Worm (Caenorhabditis elegans) whole organism, young adult: Measurements from ENCODE around the gene C01B9.4.

Experiments used
- B0261.1 ChIP-seq: sonication (generic microtip); optimal IDR thresholded peaks from 2 replicates; lab custom pipeline; 2016; ENCODE audit warnings: mild to moderate bottlenecking, missing genetic modification characterization, moderate library complexity, missing compliant biosample characterization
- F23B12.7 ChIP-seq: sonication (generic microtip); optimal IDR thresholded peaks from 2 replicates; lab custom pipeline; 2017; ENCODE audit warnings: missing genetic modification characterization, mild to moderate bottlenecking, missing compliant biosample characterization, antibody characterized with exemption, moderate library complexity; ENCODE audit not compliant: insufficient read depth
- F57C9.4 ChIP-seq: sonication (generic microtip); optimal IDR thresholded peaks from 2 replicates; lab custom pipeline; 2017; ENCODE audit warnings: mild to moderate bottlenecking, missing genetic modification characterization, missing compliant biosample characterization
- T07F8.4 ChIP-seq: sonication (generic microtip); optimal IDR thresholded peaks from 2 replicates; lab custom pipeline; 2016; ENCODE audit warnings: mild to moderate bottlenecking, missing genetic modification characterization, moderate library complexity, missing compliant biosample characterization
- T26A5.8 ChIP-seq: sonication (generic microtip); optimal IDR thresholded peaks from 2 replicates; lab custom pipeline; 2016; ENCODE audit warnings: missing genetic modification characterization, missing compliant biosample characterization
- Y53F4B.3 ChIP-seq: fragments of 200-800 bp; sonication (Bioruptor generic); IDR thresholded peaks from 2 replicates; pipeline ENCODE4 v1.3.6; 2022; ENCODE audit warnings: missing genetic modification reagents, missing genetic modification characterization, missing compliant biosample characterization
- Y53G8AR.9 ChIP-seq: fragments of 200-800 bp; sonication (Bioruptor generic); conservative IDR thresholded peaks from 2 replicates; pipeline ENCODE4 v1.3.6; 2022; ENCODE audit warnings: missing genetic modification reagents, missing genetic modification characterization, missing compliant biosample characterization
- akir-1 ChIP-seq: fragments of 200-800 bp; sonication (Bioruptor generic); optimal IDR thresholded peaks from 2 replicates; lab custom pipeline; 2018; ENCODE audit warnings: mild to moderate bottlenecking, missing genetic modification characterization, moderate library complexity, missing compliant biosample characterization
- bed-1 ChIP-seq: fragments of 200-800 bp; sonication (Bioruptor generic); IDR thresholded peaks from 2 replicates; pipeline ENCODE4 v1.3.6; 2022; ENCODE audit warnings: missing genetic modification reagents, missing genetic modification characterization, missing compliant biosample characterization
- ccch-3 ChIP-seq: fragments of 200-800 bp; sonication (Bioruptor generic); optimal IDR thresholded peaks from 2 replicates; lab custom pipeline; 2018; ENCODE audit warnings: mild to moderate bottlenecking, missing genetic modification characterization, missing compliant biosample characterization
- cebp-1 ChIP-seq, 2 experiments: fragments of 200-800 bp in 1 of 2; sonication (Bioruptor generic) in 1 of 2; sonication (generic microtip) in 1 of 2; IDR thresholded peaks in 1 of 2; optimal IDR thresholded peaks in 1 of 2; 2 replicates each; pipeline versions ENCODE4 v1.3.6 to Lab custom; 2017 to 2022; ENCODE audit warnings: missing compliant biosample characterization in 2 of 2, missing genetic modification characterization in 2 of 2, mild to moderate bottlenecking in 1 of 2, missing genetic modification reagents in 1 of 2, moderate library complexity in 1 of 2
- chd-7 ChIP-seq: sonication (generic microtip); optimal IDR thresholded peaks from 2 replicates; lab custom pipeline; 2016; ENCODE audit warnings: mild to moderate bottlenecking, missing genetic modification characterization, moderate library complexity, missing compliant biosample characterization
- die-1 ChIP-seq: sonication (generic microtip); optimal IDR thresholded peaks from 2 replicates; lab custom pipeline; 2016; ENCODE audit warnings: missing genotype, mild to moderate bottlenecking, missing genetic modification characterization, missing compliant biosample characterization
- egl-44 ChIP-seq: fragments of 200-800 bp; sonication (Bioruptor generic); IDR thresholded peaks from 2 replicates; pipeline ENCODE4 v1.3.6; 2022; ENCODE audit warnings: missing genetic modification reagents, missing genetic modification characterization, missing compliant biosample characterization
- egrh-3 ChIP-seq: fragments of 200-800 bp; sonication (Bioruptor generic); IDR thresholded peaks from 2 replicates; pipeline ENCODE4 v1.3.6; 2022; ENCODE audit warnings: missing genetic modification reagents, missing genetic modification characterization, missing compliant biosample characterization
- ets-4 ChIP-seq: fragments of 200-800 bp; sonication (Bioruptor generic); optimal IDR thresholded peaks from 2 replicates; lab custom pipeline; 2018; ENCODE audit warnings: mild to moderate bottlenecking, missing genetic modification characterization, missing compliant biosample characterization
- him-1 ChIP-seq: sonication (generic microtip); optimal IDR thresholded peaks from 2 replicates; lab custom pipeline; 2016; ENCODE audit warnings: missing genotype, missing genetic modification reagents, missing genetic modification characterization, missing compliant biosample characterization
- lag-1 ChIP-seq: fragments of 200-800 bp; sonication (Bioruptor generic); IDR thresholded peaks from 2 replicates; pipeline ENCODE4 v1.3.6; 2022; ENCODE audit warnings: missing genetic modification reagents, missing genetic modification characterization, missing compliant biosample characterization
- let-607 ChIP-seq, 2 experiments: fragments of 200-800 bp in 1 of 2; sonication (Bioruptor generic) in 1 of 2; sonication (generic microtip) in 1 of 2; optimal IDR thresholded peaks; 2 replicates each; lab custom pipeline; 2016 to 2018; ENCODE audit warnings: mild to moderate bottlenecking in 2 of 2, missing compliant biosample characterization in 2 of 2, missing genetic modification characterization in 2 of 2, moderate library complexity in 2 of 2, missing genotype in 1 of 2
- lir-1 ChIP-seq: fragments of 200-800 bp; sonication (Bioruptor generic); conservative IDR thresholded peaks from 2 replicates; pipeline ENCODE4 v1.3.6; 2022; ENCODE audit warnings: missing genetic modification reagents, missing genetic modification characterization, missing compliant biosample characterization
- lsl-1 ChIP-seq: fragments of 200-800 bp; sonication (Bioruptor generic); optimal IDR thresholded peaks from 2 replicates; lab custom pipeline; 2018; ENCODE audit warnings: mild to moderate bottlenecking, missing genetic modification characterization, moderate library complexity, missing compliant biosample characterization
- madf-8 ChIP-seq: fragments of 200-800 bp; sonication (Bioruptor generic); conservative IDR thresholded peaks from 2 replicates; pipeline ENCODE4 v1.3.6; 2022; ENCODE audit warnings: missing genetic modification reagents, missing genetic modification characterization, missing compliant biosample characterization
- mel-28 ChIP-seq: sonication (generic microtip); optimal IDR thresholded peaks from 2 replicates; lab custom pipeline; 2016; ENCODE audit warnings: borderline replicate concordance, mild to moderate bottlenecking, missing genetic modification characterization, missing compliant biosample characterization
- nhr-80 ChIP-seq: sonication (generic microtip); optimal IDR thresholded peaks from 2 replicates; lab custom pipeline; 2016; ENCODE audit warnings: missing genetic modification characterization, missing compliant biosample characterization
- sdz-38 ChIP-seq: sonication (generic microtip); optimal IDR thresholded peaks from 2 replicates; lab custom pipeline; 2016; ENCODE audit warnings: missing genotype, missing genetic modification characterization, missing compliant biosample characterization
- snpc-1.1 ChIP-seq: sonication (generic microtip); optimal IDR thresholded peaks from 2 replicates; lab custom pipeline; 2017; ENCODE audit warnings: missing genetic modification characterization, mild to moderate bottlenecking, missing compliant biosample characterization, antibody characterized with exemption, moderate library complexity, missing genotype, missing genetic modification reagents; ENCODE audit not compliant: insufficient read depth
- snpc-3.4 ChIP-seq: sonication (generic microtip); optimal IDR thresholded peaks from 2 replicates; lab custom pipeline; 2017; ENCODE audit warnings: missing genetic modification characterization, mild to moderate bottlenecking, missing compliant biosample characterization, antibody characterized with exemption, moderate library complexity, missing genotype, missing genetic modification reagents
- tbp1 ChIP-seq: fragments of 200-800 bp; sonication (Bioruptor generic); optimal IDR thresholded peaks from 2 replicates; lab custom pipeline; 2018; ENCODE audit warnings: mild to moderate bottlenecking, missing genetic modification characterization, missing compliant biosample characterization
- xnd-1 ChIP-seq: sonication (generic microtip); optimal IDR thresholded peaks from 2 replicates; lab custom pipeline; 2016; ENCODE audit warnings: missing genotype, missing genetic modification reagents, missing genetic modification characterization, missing compliant biosample characterization
- zfh-2 ChIP-seq: fragments of 200-800 bp; sonication (Bioruptor generic); conservative IDR thresholded peaks from 2 replicates; pipeline ENCODE4 v1.3.6; 2022; ENCODE audit warnings: missing genetic modification reagents, missing genetic modification characterization, missing compliant biosample characterization

The C01B9.4 gene

ce11 chrII:13771335-13771734 lies 12.4 kb downstream of the C01B9.4 start, which contains the start of gene C01B9.1:
Gene C01B9.1, plus strand, starts transcription at chrII:13771575.
- TF ChIP-seq nhr-80: peak; percentile 47
- TF ChIP-seq let-607 (tag; optimal IDR thresholded peaks at IDR 0.05; lab: Kevin White, UChicago): no peak
- TF ChIP-seq him-1: no peak

ce11 chrII:13765952-13766351 lies 17.8 kb downstream of the C01B9.4 start, which contains the start of gene arrd-12:
Gene arrd-12, plus strand, starts transcription at chrII:13766252.
- TF ChIP-seq cebp-1 (GFP tag; IDR thresholded peaks at IDR 0.05; lab: Robert Waterston, UW): no peak
- TF ChIP-seq cebp-1 (tag; optimal IDR thresholded peaks at IDR 0.05; lab: Kevin White, UChicago): no peak
- TF ChIP-seq egl-44 (GFP tag; lab: Robert Waterston, UW): no peak
- TF ChIP-seq bed-1: no peak
- no peak for TF ChIP-seq xnd-1
- TF ChIP-seq lir-1 (GFP tag; lab: Robert Waterston, UW): no peak
- TF ChIP-seq, all 124 proteins: peak for 0

- no peak for TF ChIP-seq zfh-2 (GFP tag; lab: Robert Waterston, UW)
- TF ChIP-seq F57C9.4: no peak
These were observed 20.7 kb downstream of the C01B9.4 start, which contains the start of gene arrd-11 for ce11 chrII:13763009-13763468. Gene arrd-11, plus strand, starts transcription at chrII:13763418.

ce11 chrII:13758108-13758507 lies 25.7 kb downstream of the C01B9.4 start, which contains the start of gene arrd-13:
Gene arrd-13, plus strand, starts transcription at chrII:13758408.
- no peak for TF ChIP-seq ets-4 (GFP tag; lab: Kevin White, UChicago)
- TF ChIP-seq lsl-1: peak; percentile 69

- no peak for TF ChIP-seq let-607 (tag; optimal IDR thresholded peaks at IDR 0.05; lab: Kevin White, UChicago)
- TF ChIP-seq snpc-1.1 (tag; lab: Kevin White, UChicago): no peak
- no peak for TF ChIP-seq mel-28
- no peak for TF ChIP-seq B0261.1 (tag; lab: Kevin White, UChicago)
- no peak for TF ChIP-seq T07F8.4 (tag; lab: Kevin White, UChicago)
- no peak for TF ChIP-seq chd-7 (tag; lab: Kevin White, UChicago)
- no peak for TF ChIP-seq tbp1 (GFP tag; lab: Kevin White, UChicago)
- no peak for TF ChIP-seq madf-8
- TF ChIP-seq Y53F4B.3 (GFP tag; lab: Robert Waterston, UW): no peak
- no peak for TF ChIP-seq T26A5.8 (tag; lab: Kevin White, UChicago)
- TF ChIP-seq sdz-38: no peak
- no peak for TF ChIP-seq die-1 (tag; lab: Kevin White, UChicago)
- no peak for TF ChIP-seq ccch-3 (GFP tag; lab: Kevin White, UChicago)
- no peak for TF ChIP-seq lag-1 (GFP tag; lab: Robert Waterston, UW)
- no peak for TF ChIP-seq F23B12.7 (tag; lab: Kevin White, UChicago)
- TF ChIP-seq akir-1 (GFP tag; lab: Kevin White, UChicago): no peak
- no peak for TF ChIP-seq snpc-3.4 (tag; lab: Kevin White, UChicago)
- TF ChIP-seq Y53G8AR.9: no peak
- TF ChIP-seq egrh-3 (GFP tag; lab: Robert Waterston, UW): no peak
These were observed 27.5 kb downstream of the C01B9.4 start for ce11 chrII:13756232-13756631.
